ENCODE assay signal across 2 worm cellular contexts in genomic region chrX:16655283-16655682, ce11.
TF ChIP-seq lines count a peak whose summit lies in the region.

No protein-coding gene starts in this region.

TF ChIP-seq in whole organism, L1 larva, 84 proteins besides CTCF, POLR2A, EP300 and RAD21 (continued from another document):
- peak; percentile 34 for TF ChIP-seq snu-23 (GFP tag; optimal IDR thresholded peaks at IDR 0.05; lab: Kevin White, UChicago)

TF ChIP-seq in whole organism, late embryonic, 69 proteins besides CTCF, POLR2A, EP300 and RAD21 (continued from another document):
- TF ChIP-seq T23F11.4 (GFP tag; optimal IDR thresholded peaks at IDR 0.05; lab: Kevin White, UChicago): no peak
- TF ChIP-seq eyg-1 (tag; optimal IDR thresholded peaks at IDR 0.05; lab: Kevin White, UChicago): no peak
- no peak for TF ChIP-seq dmd-4 (tag; optimal IDR thresholded peaks at IDR 0.05; lab: Kevin White, UChicago; ENCODE audit: borderline replicate concordance)
TF ChIP-seq in whole organism, late embryonic: peak in this region for 5.
